Worm (Caenorhabditis elegans): ENCODE results near the gene K07H8.12.

DNA sequence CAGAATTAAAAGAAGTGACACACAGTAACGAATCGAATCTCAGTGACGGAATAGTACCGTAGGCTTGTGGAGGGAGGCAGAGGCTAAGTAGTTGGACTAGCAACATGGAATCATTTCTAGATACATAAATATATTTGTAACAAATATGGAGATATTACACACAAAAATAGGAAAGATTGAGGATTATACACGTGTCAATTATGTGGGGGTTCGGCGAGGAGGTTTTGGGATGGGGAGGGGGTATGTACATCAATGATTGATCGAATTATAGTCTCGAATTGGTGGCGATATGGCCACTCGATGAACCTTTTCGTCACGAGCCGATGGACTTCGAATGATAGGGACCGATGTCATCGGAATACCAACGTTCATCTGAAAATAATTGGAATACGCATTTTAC is 30.9 kb upstream of the K07H8.12 start:
- no peak for TF ChIP-seq nhr-111 (GFP tag; optimal IDR thresholded peaks at IDR 0.05)
- TF ChIP-seq mxl-3 (GFP tag; optimal IDR thresholded peaks at IDR 0.05), result no peak

All from whole organism, L4 larva.